Worm (Caenorhabditis elegans): ENCODE measurements around the gene Y53F4B.10.

The Y53F4B.10 gene

DNA sequence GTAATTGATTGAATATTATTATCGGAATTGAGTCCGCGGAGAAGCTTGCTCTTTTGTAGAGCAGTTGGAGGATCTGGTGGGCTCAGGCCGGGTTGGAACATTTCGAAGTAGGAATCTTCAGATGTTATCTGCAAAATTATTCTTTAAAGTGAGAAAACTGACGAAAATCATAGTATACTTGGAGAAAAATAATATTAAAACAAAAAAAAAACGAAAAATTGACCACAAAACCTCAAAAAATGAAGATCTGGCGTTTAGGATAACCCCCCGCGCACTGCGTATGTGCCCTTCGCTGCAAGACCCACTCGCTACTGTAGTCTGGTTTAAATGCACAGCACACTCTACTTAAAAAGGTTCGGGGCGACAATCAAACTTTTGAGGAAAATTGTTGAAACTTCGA is at the start of gene Y53F4B.10:
Gene Y53F4B.10 (minus strand): TSS at position 101 of the 400 bp plus-strand sequence.
- TF ChIP-seq lin-13 (GFP tag; optimal IDR thresholded peaks at IDR 0.05) (no peak), fos-1 (tag; optimal IDR thresholded peaks at IDR 0.05) (no peak), elt-1 (tag; optimal IDR thresholded peaks at IDR 0.05) (no peak), lsy-2 (tag; optimal IDR thresholded peaks at IDR 0.05) (no peak), sem-4 (tag; optimal IDR thresholded peaks at IDR 0.05) (no peak), unc-62 (GFP tag; optimal IDR thresholded peaks at IDR 0.05) (no peak)

DNA sequence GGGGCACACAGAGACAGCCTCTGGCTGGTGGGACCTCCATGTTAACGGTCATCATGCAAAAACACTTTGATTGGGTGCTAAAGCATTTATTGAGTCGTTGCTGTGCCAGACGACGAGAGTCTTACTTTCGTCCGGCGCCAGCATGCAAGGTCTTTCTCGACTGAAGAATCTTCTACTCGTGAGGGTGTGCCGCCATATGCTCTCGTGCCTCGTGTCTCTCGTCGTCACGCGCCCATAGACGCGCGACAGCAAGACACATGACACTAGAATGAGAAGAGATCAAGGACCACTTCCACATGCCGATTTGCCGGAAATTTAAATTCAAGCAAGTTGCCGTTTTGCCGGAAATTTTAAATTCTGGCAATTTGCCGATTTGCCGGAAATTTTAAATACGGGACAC is 40.5 kb upstream of the Y53F4B.10 start:
- TF ChIP-seq mdl-1 (tag; optimal IDR thresholded peaks at IDR 0.05), result peak in 1 of 2 experiments; percentile 4

DNA sequence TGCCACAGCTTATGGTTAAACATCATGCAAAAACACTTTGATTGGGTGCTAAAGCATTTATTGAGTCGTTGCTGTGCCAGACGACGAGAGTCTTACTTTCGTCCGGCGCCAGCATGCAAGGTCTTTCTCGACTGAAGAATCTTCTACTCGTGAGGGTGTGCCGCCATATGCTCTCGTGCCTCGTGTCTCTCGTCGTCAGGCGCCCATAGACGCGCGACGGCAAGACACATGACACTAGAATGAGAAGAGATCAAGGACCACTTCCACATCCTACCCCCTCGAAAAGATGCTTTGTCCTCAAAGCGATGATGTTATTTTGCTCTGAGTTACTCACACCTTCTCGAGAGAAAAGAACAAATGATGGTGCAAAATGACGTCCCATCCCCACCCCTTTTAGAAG is 39.5 kb upstream of the Y53F4B.10 start:
- TF ChIP-seq ama-1 (optimal IDR thresholded peaks at IDR 0.05) (peak; percentile 19), C34F6.9 (tag; optimal IDR thresholded peaks at IDR 0.05) (peak; percentile 33), mdl-1 (tag; optimal IDR thresholded peaks at IDR 0.05) (peak in 1 of 2 experiments; percentile 21), unc-55 (GFP tag; optimal IDR thresholded peaks at IDR 0.05) (peak; percentile 4), nhr-129 (tag; optimal IDR thresholded peaks at IDR 0.05) (peak; percentile 46)

DNA sequence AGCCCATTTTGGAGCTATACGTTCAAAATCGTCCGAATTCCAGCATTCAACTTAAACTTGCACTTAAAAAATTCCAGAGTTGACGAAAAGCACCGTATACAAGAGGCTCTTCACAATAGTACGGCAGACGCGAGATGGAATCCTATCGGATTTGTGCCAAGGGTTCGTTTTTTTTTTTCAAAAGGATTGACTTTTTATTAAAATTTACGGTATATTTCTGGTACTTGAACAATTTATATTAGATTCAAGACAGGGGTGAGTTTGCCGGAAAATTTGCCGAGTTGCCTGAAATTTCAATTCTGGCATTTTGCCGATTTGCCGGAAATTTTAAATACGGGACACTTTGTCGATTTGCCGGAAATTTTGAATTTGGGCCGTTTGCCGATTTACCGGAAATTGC is 39.0 kb upstream of the Y53F4B.10 start:
- no peak for TF ChIP-seq lsy-2 (tag; optimal IDR thresholded peaks at IDR 0.05)
- TF ChIP-seq mab-5 (tag; optimal IDR thresholded peaks at IDR 0.05), result no peak
- no peak for TF ChIP-seq nhr-25 (tag; optimal IDR thresholded peaks at IDR 0.05)
- TF ChIP-seq egl-27 (tag; optimal IDR thresholded peaks at IDR 0.05), result no peak
- no peak for TF ChIP-seq unc-55 (GFP tag; optimal IDR thresholded peaks at IDR 0.05)
- no peak for TF ChIP-seq F13H6.1 (tag; optimal IDR thresholded peaks at IDR 0.05)
- no peak for TF ChIP-seq ceh-82 (tag; optimal IDR thresholded peaks at IDR 0.05)
- no peak for TF ChIP-seq mbf-1 (tag; optimal IDR thresholded peaks at IDR 0.05)
- no peak for TF ChIP-seq nhr-23 (tag; optimal IDR thresholded peaks at IDR 0.05)
- TF ChIP-seq nhr-237 (tag; optimal IDR thresholded peaks at IDR 0.05), result no peak
- TF ChIP-seq C34F6.9 (tag; optimal IDR thresholded peaks at IDR 0.05), result no peak
- TF ChIP-seq sma-3 (GFP tag; optimal IDR thresholded peaks at IDR 0.05), result no peak

DNA sequence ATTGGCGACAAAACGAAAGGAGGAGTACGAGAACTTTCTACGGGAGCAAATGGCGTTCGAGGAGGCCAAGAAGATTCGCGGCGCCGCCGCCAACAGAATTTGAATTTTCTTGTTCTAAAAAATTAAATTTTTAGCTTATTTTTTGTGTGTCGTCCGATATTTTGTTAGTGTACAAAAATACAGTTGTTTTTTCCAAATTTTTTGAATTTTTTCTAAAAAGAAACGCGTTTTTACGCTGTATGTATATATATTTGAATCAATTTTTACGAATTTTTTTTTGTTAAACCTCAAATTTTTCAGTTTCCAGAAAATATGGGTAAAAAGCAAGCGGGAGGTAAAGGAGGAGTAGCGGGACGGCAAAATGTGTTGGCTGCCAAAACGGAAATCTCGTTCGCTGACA is 35.8 kb upstream of the Y53F4B.10 start, which contains the start of gene trip-4:
Gene trip-4 (plus strand): TSS at position 301 of the 400 bp plus-strand sequence.
- TF ChIP-seq nhr-6 (tag; optimal IDR thresholded peaks at IDR 0.05) (no peak), ztf-11 (tag; optimal IDR thresholded peaks at IDR 0.05) (no peak), lin-11 (tag; optimal IDR thresholded peaks at IDR 0.05) (no peak), elt-3 (tag; optimal IDR thresholded peaks at IDR 0.05) (no peak), skn-1 (tag; optimal IDR thresholded peaks at IDR 0.05) (no peak), ztf-4 (tag; optimal IDR thresholded peaks at IDR 0.05) (no peak), snpc-4 (tag; optimal IDR thresholded peaks at IDR 0.05) (no peak), unc-39 (tag; optimal IDR thresholded peaks at IDR 0.05) (no peak), nhr-25 (tag; optimal IDR thresholded peaks at IDR 0.05) (no peak), Y55F3AM.14 (GFP tag; optimal IDR thresholded peaks at IDR 0.05) (no peak), nhr-21 (tag; optimal IDR thresholded peaks at IDR 0.05) (no peak), alr-1 (tag; optimal IDR thresholded peaks at IDR 0.05) (no peak), sem-4 (tag; optimal IDR thresholded peaks at IDR 0.05) (no peak), F13H6.1 (tag; optimal IDR thresholded peaks at IDR 0.05) (no peak), dmd-4 (tag; optimal IDR thresholded peaks at IDR 0.05) (no peak), mab-5 (tag; optimal IDR thresholded peaks at IDR 0.05) (no peak)

DNA sequence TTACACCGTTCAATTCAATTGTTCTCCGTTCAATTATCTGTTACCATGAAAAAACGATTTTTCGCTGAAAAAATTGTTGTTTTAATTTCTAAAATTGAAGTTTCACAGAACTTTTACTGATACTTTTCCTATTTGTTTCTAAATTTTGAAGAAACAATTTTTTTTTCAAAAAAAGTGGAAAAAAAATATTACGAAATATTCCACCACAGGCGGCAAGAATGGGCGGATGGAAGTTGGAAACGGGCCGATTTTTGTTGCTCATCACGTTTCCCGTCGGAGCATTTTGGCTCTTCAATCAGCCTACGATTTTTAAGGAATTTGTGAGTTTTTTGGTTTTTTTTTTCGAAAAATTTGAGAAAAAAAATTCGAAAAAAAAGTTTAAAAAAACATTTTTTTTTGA is 34.5 kb upstream of the Y53F4B.10 start, which contains the start of gene Y53F4B.14:
Gene Y53F4B.14 (plus strand): TSS at position 210 of the 400 bp plus-strand sequence.
- TF ChIP-seq C34F6.9 (tag; optimal IDR thresholded peaks at IDR 0.05) (no peak), ceh-82 (tag; optimal IDR thresholded peaks at IDR 0.05) (no peak), nhr-237 (tag; optimal IDR thresholded peaks at IDR 0.05) (no peak), nhr-77 (tag; optimal IDR thresholded peaks at IDR 0.05) (no peak), Y55F3AM.14 (GFP tag; optimal IDR thresholded peaks at IDR 0.05) (no peak), lin-13 (GFP tag; optimal IDR thresholded peaks at IDR 0.05) (no peak), mdl-1 (tag; optimal IDR thresholded peaks at IDR 0.05) (no peak), dmd-4 (tag; optimal IDR thresholded peaks at IDR 0.05) (no peak), lin-39 (tag; optimal IDR thresholded peaks at IDR 0.05) (no peak), mab-5 (tag; optimal IDR thresholded peaks at IDR 0.05) (no peak), sma-3 (GFP tag; optimal IDR thresholded peaks at IDR 0.05) (no peak), mbf-1 (tag; optimal IDR thresholded peaks at IDR 0.05) (no peak)
